Fruit fly (Drosophila melanogaster) whole organism, embryonic: ENCODE results near the gene CG34305.
A peak's percentile ranks its signal among the peaks of the same experiment; 100 is the strongest.

Experiments used
- Asciz ChIP-seq: fragments of 200-800 bp; sonication (Bioruptor generic); optimal IDR thresholded peaks from 2 replicates; lab custom pipeline; 2017; ENCODE audit warnings: missing biosample characterization, mild to moderate bottlenecking, missing genetic modification characterization, missing genetic modification reagents
- Atf3 ChIP-seq: fragments of 200-800 bp; sonication (Bioruptor generic); optimal IDR thresholded peaks from 3 replicates; lab custom pipeline; 2016; ENCODE audit warnings: missing biosample characterization, missing genetic modification characterization
- B-H2 ChIP-seq: fragments of 200-800 bp; sonication (Bioruptor generic); optimal IDR thresholded peaks from 2 replicates; lab custom pipeline; 2018; ENCODE audit warnings: missing biosample characterization, mild to moderate bottlenecking, missing genetic modification characterization
- BtbVII ChIP-seq: fragments of 200-800 bp; sonication (Bioruptor generic); optimal IDR thresholded peaks from 3 replicates; lab custom pipeline; 2017; ENCODE audit warnings: missing biosample characterization, mild to moderate bottlenecking, missing genetic modification characterization
- Bteb2 ChIP-seq: fragments of 200-800 bp; sonication (Bioruptor generic); optimal IDR thresholded peaks from 2 replicates; lab custom pipeline; 2016; ENCODE audit warnings: missing biosample characterization, missing genetic modification characterization
- CG11247 ChIP-seq: fragments of 200-800 bp; sonication (Bioruptor generic); IDR thresholded peaks from 2 replicates; pipeline ENCODE4 v1.3.6; 2022; ENCODE audit warnings: missing biosample characterization, missing genetic modification characterization
- CG14050 ChIP-seq: fragments of 200-800 bp; sonication (Bioruptor generic); IDR thresholded peaks from 3 replicates; pipeline ENCODE4 v1.3.6; 2022; ENCODE audit warnings: missing biosample characterization, missing genetic modification characterization
- CG14860 ChIP-seq: fragments of 200-800 bp; sonication (Bioruptor generic); IDR thresholded peaks from 3 replicates; pipeline ENCODE4 v1.3.6; 2022; ENCODE audit warnings: missing biosample characterization, missing genetic modification characterization; ENCODE audit not compliant: partially characterized antibody
- CG18619 ChIP-seq: fragments of 200-800 bp; sonication (Bioruptor generic); optimal IDR thresholded peaks from 3 replicates; lab custom pipeline; 2017; ENCODE audit warnings: missing biosample characterization, mild to moderate bottlenecking, missing genetic modification characterization
- CG3281 ChIP-seq: fragments of 200-800 bp; sonication (Bioruptor generic); optimal IDR thresholded peaks from 3 replicates; lab custom pipeline; 2017; ENCODE audit warnings: missing biosample characterization, mild to moderate bottlenecking, missing genetic modification characterization
- CG34376 ChIP-seq: fragments of 200-800 bp; sonication (Bioruptor generic); optimal IDR thresholded peaks from 2 replicates; lab custom pipeline; 2018; ENCODE audit warnings: missing biosample characterization, mild to moderate bottlenecking, missing genetic modification characterization
- CG3726 ChIP-seq: fragments of 200-800 bp; sonication (Bioruptor generic); IDR thresholded peaks from 3 replicates; pipeline ENCODE4, ENCODE4 v1.3.6; 2022; ENCODE audit warnings: missing biosample characterization, missing genetic modification characterization
- CG42726 ChIP-seq: fragments of 200-800 bp; sonication (Bioruptor generic); IDR thresholded peaks from 2 replicates; pipeline ENCODE4 v1.3.6; 2022; ENCODE audit warnings: missing biosample characterization, missing genetic modification characterization; ENCODE audit not compliant: partially characterized antibody
- CG6654 ChIP-seq: fragments of 200-800 bp; sonication (Bioruptor generic); optimal IDR thresholded peaks from 2 replicates; lab custom pipeline; 2017; ENCODE audit warnings: missing biosample characterization, mild to moderate bottlenecking, missing genetic modification characterization
- CG7928 ChIP-seq: fragments of 200-800 bp; sonication (Bioruptor generic); optimal IDR thresholded peaks from 2 replicates; lab custom pipeline; 2017; ENCODE audit warnings: missing biosample characterization, mild to moderate bottlenecking, missing genetic modification characterization
- CG8388 ChIP-seq: fragments of 200-800 bp; sonication (Bioruptor generic); optimal IDR thresholded peaks from 2 replicates; lab custom pipeline; 2019; ENCODE audit warnings: missing biosample characterization, mild to moderate bottlenecking, missing genetic modification characterization, moderate library complexity
- CG9437 ChIP-seq: fragments of 200-800 bp; sonication (Bioruptor generic); optimal IDR thresholded peaks from 2 replicates; lab custom pipeline; 2018; ENCODE audit warnings: missing biosample characterization, mild to moderate bottlenecking, missing genetic modification characterization
- Dek ChIP-seq: fragments of 200-800 bp; sonication (Bioruptor generic); optimal IDR thresholded peaks from 3 replicates; lab custom pipeline; 2019; ENCODE audit warnings: missing biosample characterization, mild to moderate bottlenecking, missing genetic modification characterization, moderate library complexity
- Dip3 ChIP-seq: fragments of 200-800 bp; sonication (Bioruptor generic); optimal IDR thresholded peaks from 3 replicates; lab custom pipeline; 2016; ENCODE audit warnings: missing biosample characterization, missing genetic modification characterization
- ERR ChIP-seq: fragments of 200-800 bp; sonication (Bioruptor generic); optimal IDR thresholded peaks from 2 replicates; lab custom pipeline; 2016; ENCODE audit warnings: missing biosample characterization, missing genetic modification characterization
- Eip74EF ChIP-seq, 2 experiments: fragments of 200-800 bp in 1 of 2; fragments of >200 bp in 1 of 2; sonication (Bioruptor generic) in 1 of 2; optimal IDR thresholded peaks; 2 replicates each; lab custom pipeline; 2017 to 2019; ENCODE audit warnings: missing biosample characterization in 2 of 2, missing genetic modification characterization in 2 of 2, mild to moderate bottlenecking in 1 of 2, moderate library complexity in 1 of 2
- Elba2 ChIP-seq: fragments of 200-800 bp; sonication (Bioruptor generic); optimal IDR thresholded peaks from 3 replicates; lab custom pipeline; 2016; ENCODE audit warnings: missing biosample characterization, missing genetic modification characterization
- Fer1 ChIP-seq: fragments of 200-800 bp; sonication (Bioruptor generic); optimal IDR thresholded peaks from 2 replicates; lab custom pipeline; 2017; ENCODE audit warnings: missing biosample characterization, mild to moderate bottlenecking, missing genetic modification characterization
- Gsc ChIP-seq: fragments of 200-800 bp; sonication (Bioruptor generic); IDR thresholded peaks from 2 replicates; pipeline ENCODE4 v1.3.6; 2022; ENCODE audit warnings: missing biosample characterization, missing genetic modification characterization
- HLH4C ChIP-seq: fragments of 200-800 bp; sonication (Bioruptor generic); IDR thresholded peaks from 3 replicates; pipeline ENCODE4 v1.3.6; 2022; ENCODE audit warnings: missing biosample characterization, missing genetic modification characterization; ENCODE audit not compliant: partially characterized antibody
- HLHmδ ChIP-seq: fragments of 200-800 bp; sonication (Bioruptor generic); optimal IDR thresholded peaks from 2 replicates; lab custom pipeline; 2018; ENCODE audit warnings: missing biosample characterization, mild to moderate bottlenecking, missing genetic modification characterization, moderate library complexity
- Hand ChIP-seq: fragments of 200-800 bp; sonication (Bioruptor generic); optimal IDR thresholded peaks from 2 replicates; lab custom pipeline; 2017; ENCODE audit warnings: mild to moderate bottlenecking, missing biosample characterization, missing genetic modification reagents, missing genetic modification characterization
- Lpt ChIP-seq: fragments of >200 bp; optimal IDR thresholded peaks from 2 replicates; lab custom pipeline; 2018; ENCODE audit warnings: missing biosample characterization, missing genetic modification characterization
- NFAT ChIP-seq: fragments of 200-800 bp; sonication (Bioruptor generic); IDR thresholded peaks from 2 replicates; pipeline ENCODE4 v1.3.6; 2022; ENCODE audit warnings: missing biosample characterization, missing genetic modification characterization
- Nf-YA ChIP-seq: fragments of 200-800 bp; sonication (Bioruptor generic); IDR thresholded peaks from 2 replicates; pipeline ENCODE4 v1.3.6; 2022; ENCODE audit warnings: missing biosample characterization, missing genetic modification characterization
- Sry-β ChIP-seq: fragments of 200-800 bp; sonication (Bioruptor generic); optimal IDR thresholded peaks from 2 replicates; lab custom pipeline; 2018; ENCODE audit warnings: missing biosample characterization, mild to moderate bottlenecking, missing genetic modification characterization, moderate library complexity
- Stat92E ChIP-seq, 3 experiments: fragments of >200 bp in 2 of 3; fragments of 200-800 bp in 1 of 3; sonication (Bioruptor generic) in 1 of 3; optimal IDR thresholded peaks; 2 replicates each; lab custom pipeline; 2017 to 2019; ENCODE audit warnings: missing biosample characterization in 3 of 3, missing genetic modification characterization in 3 of 3, mild to moderate bottlenecking in 1 of 3, moderate library complexity in 1 of 3
- Taf1 ChIP-seq: fragments of 200-800 bp; sonication (Bioruptor generic); IDR thresholded peaks from 2 replicates; pipeline ENCODE4 v1.3.6; 2022; ENCODE audit warnings: missing biosample characterization, missing genetic modification characterization
- Tbp ChIP-seq: fragments of >200 bp; optimal IDR thresholded peaks from 2 replicates; lab custom pipeline; 2018; ENCODE audit warnings: missing biosample characterization, missing genetic modification characterization
- YL-1 ChIP-seq: fragments of 200-800 bp; sonication (Bioruptor generic); optimal IDR thresholded peaks from 3 replicates; lab custom pipeline; 2017; ENCODE audit warnings: missing biosample characterization, mild to moderate bottlenecking, missing genetic modification characterization
- al ChIP-seq: fragments of 200-800 bp; sonication (Bioruptor generic); IDR thresholded peaks from 2 replicates; pipeline ENCODE4 v1.3.6; 2022; ENCODE audit warnings: missing biosample characterization, missing genetic modification characterization
- ase ChIP-seq: fragments of 200-800 bp; sonication (Bioruptor generic); IDR thresholded peaks from 3 replicates; pipeline ENCODE4 v1.3.6; 2022; ENCODE audit warnings: missing biosample characterization, missing genetic modification characterization
- crc ChIP-seq: fragments of 200-800 bp; sonication (Bioruptor generic); optimal IDR thresholded peaks from 2 replicates; lab custom pipeline; 2016; ENCODE audit warnings: missing biosample characterization, missing genetic modification characterization
- dati ChIP-seq: fragments of 200-800 bp; sonication (Bioruptor generic); IDR thresholded peaks from 2 replicates; pipeline ENCODE4 v1.3.6; 2022; ENCODE audit warnings: missing biosample characterization, missing genetic modification characterization
- en ChIP-seq: fragments of 200-800 bp; sonication (Bioruptor generic); optimal IDR thresholded peaks from 2 replicates; lab custom pipeline; 2016; ENCODE audit warnings: missing biosample characterization, missing genetic modification characterization
- ftz-f1 ChIP-seq: fragments of 200-800 bp; sonication (Bioruptor generic); optimal IDR thresholded peaks from 2 replicates; lab custom pipeline; 2016; ENCODE audit warnings: missing biosample characterization, missing genetic modification characterization
- gsb-n ChIP-seq: fragments of 200-800 bp; sonication (Bioruptor generic); optimal IDR thresholded peaks from 3 replicates; lab custom pipeline; 2018; ENCODE audit warnings: missing biosample characterization, mild to moderate bottlenecking, missing genetic modification characterization
- jumu ChIP-seq: fragments of 200-800 bp; sonication (Bioruptor generic); optimal IDR thresholded peaks from 3 replicates; lab custom pipeline; 2016; ENCODE audit warnings: missing biosample characterization, missing genetic modification characterization
- kay ChIP-seq: fragments of 200-800 bp; sonication (Bioruptor generic); optimal IDR thresholded peaks from 2 replicates; lab custom pipeline; 2016; ENCODE audit warnings: missing biosample characterization, missing genetic modification characterization
- lbe ChIP-seq: fragments of 200-800 bp; sonication (Bioruptor generic); optimal IDR thresholded peaks from 2 replicates; lab custom pipeline; 2016; ENCODE audit warnings: missing biosample characterization, mild to moderate bottlenecking, missing genetic modification characterization
- oc ChIP-seq: fragments of 200-800 bp; sonication (Bioruptor generic); optimal IDR thresholded peaks from 2 replicates; lab custom pipeline; 2018; ENCODE audit warnings: missing biosample characterization, mild to moderate bottlenecking, missing genetic modification characterization, moderate library complexity
- pita ChIP-seq: fragments of 200-800 bp; sonication (Bioruptor generic); optimal IDR thresholded peaks from 2 replicates; lab custom pipeline; 2017; ENCODE audit warnings: missing biosample characterization, mild to moderate bottlenecking, missing genetic modification characterization
- rib ChIP-seq: fragments of 200-800 bp; sonication (Bioruptor generic); IDR thresholded peaks from 2 replicates; pipeline ENCODE4 v1.3.6; 2022; ENCODE audit warnings: missing biosample characterization, missing genetic modification characterization
- zfh1 ChIP-seq: fragments of 200-800 bp; sonication (Bioruptor generic); IDR thresholded peaks from 3 replicates; pipeline ENCODE4 v1.3.6; 2022; ENCODE audit warnings: missing biosample characterization, missing genetic modification characterization

Gene CG34305

DNA sequence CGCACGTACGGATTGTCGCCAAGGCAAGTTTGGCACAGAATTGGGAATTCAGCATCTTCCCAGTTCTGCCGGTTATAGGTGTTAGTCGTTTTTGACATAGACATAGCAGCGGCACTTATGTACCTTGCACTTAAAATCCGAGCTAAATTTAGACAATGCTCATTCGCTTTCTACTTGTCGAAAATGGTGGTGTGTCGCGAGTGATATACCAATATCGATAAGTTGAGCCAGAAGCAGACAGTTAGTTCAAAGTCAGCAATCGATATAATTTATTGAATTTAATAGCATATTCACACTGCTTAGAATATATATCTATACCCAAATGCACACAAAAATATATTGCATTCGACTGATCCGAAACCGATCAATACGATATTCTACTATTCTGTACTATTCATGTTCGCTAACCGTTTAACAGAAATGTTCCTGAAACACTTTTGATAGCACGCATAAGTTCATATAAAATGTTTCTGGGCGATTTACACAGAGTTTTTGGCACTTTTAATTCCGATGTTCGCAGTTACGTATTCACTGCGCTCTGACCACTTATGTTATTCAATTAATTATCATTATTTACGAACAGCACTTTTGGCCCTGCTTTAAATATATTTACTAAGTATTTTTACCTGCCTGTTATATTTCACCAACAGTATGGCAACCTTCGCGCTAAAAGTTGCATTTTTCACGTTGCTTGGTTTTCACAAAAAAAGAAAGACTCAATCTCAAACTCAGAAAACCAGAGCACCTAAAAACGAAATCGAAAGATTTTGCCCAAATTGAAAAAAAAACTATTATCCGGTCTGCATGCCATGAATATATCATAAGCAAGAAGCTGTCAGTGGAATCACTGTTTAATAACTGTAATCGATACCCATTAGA, 10.6 kb downstream of the CG34305 start, which contains the start of gene CG14641 (continued):
- no peak for TF ChIP-seq Taf1
- TF ChIP-seq CG3281 (GFP tag; lab: Kevin White, UChicago), result no peak
- TF ChIP-seq CG8388, result no peak
- no peak for TF ChIP-seq Asciz (GFP tag; lab: Kevin White, UChicago)
- TF ChIP-seq gsb-n, result no peak
- TF ChIP-seq ftz-f1 (GFP tag; lab: Kevin White, UChicago), result no peak
- no peak for TF ChIP-seq BtbVII
- no peak for TF ChIP-seq Atf3 (GFP tag; lab: Kevin White, UChicago)
- no peak for TF ChIP-seq CG6654
- TF ChIP-seq Bteb2, result no peak
- TF ChIP-seq CG14860 (GFP tag; lab: Robert Waterston, UW), result 0 out of 3 replicates have a peak, but pooled peaks have one; percentile 26
- no peak for TF ChIP-seq Dek (tag; lab: Kevin White, UChicago)
- TF ChIP-seq Hand (GFP tag; lab: Kevin White, UChicago), result no peak
- TF ChIP-seq Fer1 (GFP tag; lab: Kevin White, UChicago), result no peak
- TF ChIP-seq CG34376 (GFP tag; lab: Kevin White, UChicago), result no peak
- peak; percentile 61 for TF ChIP-seq YL-1 (GFP tag; lab: Kevin White, UChicago)
- no peak for TF ChIP-seq CG14050 (GFP tag; lab: Robert Waterston, UW)
- no peak for TF ChIP-seq lbe (GFP tag; lab: Kevin White, UChicago)
- TF ChIP-seq Stat92E (GFP tag; optimal IDR thresholded peaks at IDR 0.05; lab: Kevin White, UChicago), result peak in 1 of 3 experiments; percentile 86
- TF ChIP-seq Elba2 (GFP tag; lab: Kevin White, UChicago), result no peak
- TF ChIP-seq rib, result no peak
- TF ChIP-seq CG7928 (GFP tag; lab: Kevin White, UChicago), result no peak
- TF ChIP-seq Lpt (GFP tag; lab: Kevin White, UChicago), result no peak
- no peak for TF ChIP-seq ERR
- TF ChIP-seq Tbp (GFP tag; lab: Kevin White, UChicago), result no peak
- TF ChIP-seq Dip3, result no peak
- peak; percentile 28 for TF ChIP-seq CG9437 (GFP tag; lab: Kevin White, UChicago)
- no peak for TF ChIP-seq kay (GFP tag; lab: Kevin White, UChicago)
- no peak for TF ChIP-seq CG3726
- no peak for TF ChIP-seq HLH4C (GFP tag; lab: Robert Waterston, UW)
- no peak for TF ChIP-seq zfh1 (GFP tag; lab: Robert Waterston, UW)
- no peak for TF ChIP-seq B-H2
- no peak for TF ChIP-seq CG11247 (GFP tag; lab: Robert Waterston, UW)
- TF ChIP-seq jumu (GFP tag; lab: Kevin White, UChicago), result no peak
- TF ChIP-seq Nf-YA (GFP tag; lab: Robert Waterston, UW), result no peak
- TF ChIP-seq crc, result no peak
- no peak for TF ChIP-seq en
- no peak for TF ChIP-seq al (GFP tag; lab: Robert Waterston, UW)
- no peak for TF ChIP-seq ase (GFP tag; lab: Robert Waterston, UW)
- no peak for TF ChIP-seq oc
- TF ChIP-seq pita (GFP tag; lab: Kevin White, UChicago), result no peak
- no peak for TF ChIP-seq Sry-β (GFP tag; lab: Kevin White, UChicago)
- peak in 1 of 2 experiments; percentile 66 for TF ChIP-seq Eip74EF (GFP tag; optimal IDR thresholded peaks at IDR 0.05; lab: Kevin White, UChicago)
- TF ChIP-seq NFAT (GFP tag; lab: Robert Waterston, UW), result no peak
- TF ChIP-seq CG18619, result no peak
- peak; percentile 60 for TF ChIP-seq CG42726 (GFP tag; lab: Robert Waterston, UW)
- no peak for TF ChIP-seq Gsc (GFP tag; lab: Robert Waterston, UW)
- TF ChIP-seq HLHmδ (GFP tag; lab: Kevin White, UChicago), result no peak
- no peak for TF ChIP-seq dati (GFP tag; lab: Robert Waterston, UW)
